Fruit fly (Drosophila melanogaster) whole organism, embryonic: ENCODE data around the gene rasp.

ENCODE experiments used
- Abd-B ChIP-seq: fragments of 200-800 bp; sonication (Bioruptor generic); optimal IDR thresholded peaks from 2 replicates; lab custom pipeline; 2018; ENCODE audit warnings: missing biosample characterization, mild to moderate bottlenecking, missing genetic modification characterization, moderate library complexity
- BEAF-32 ChIP-seq: fragments of 200-800 bp; sonication (Bioruptor generic); optimal IDR thresholded peaks from 3 replicates; lab custom pipeline; 2017; ENCODE audit warnings: missing biosample characterization, missing genetic modification characterization, mild to moderate bottlenecking, moderate library complexity, missing genetic modification reagents
- Blimp-1 ChIP-seq: fragments of 200-800 bp; sonication (Bioruptor generic); optimal IDR thresholded peaks from 3 replicates; lab custom pipeline; 2018; ENCODE audit warnings: missing biosample characterization, missing genetic modification characterization, mild to moderate bottlenecking, moderate library complexity, missing genetic modification reagents
- CG10147 ChIP-seq: fragments of 200-800 bp; sonication (Bioruptor generic); optimal IDR thresholded peaks from 2 replicates; lab custom pipeline; 2019; ENCODE audit warnings: missing biosample characterization, mild to moderate bottlenecking, missing genetic modification characterization, moderate library complexity
- CG10431 ChIP-seq: fragments of 200-800 bp; sonication (Bioruptor generic); optimal IDR thresholded peaks from 3 replicates; lab custom pipeline; 2018; ENCODE audit warnings: missing biosample characterization, mild to moderate bottlenecking, missing genetic modification characterization
- CG11696 ChIP-seq: fragments of 200-800 bp; sonication (Bioruptor generic); IDR thresholded peaks from 2 replicates; pipeline ENCODE4 v1.3.6; 2022; ENCODE audit warnings: missing biosample characterization, missing genetic modification characterization
- CG13894 ChIP-seq: fragments of 200-800 bp; sonication (Bioruptor generic); optimal IDR thresholded peaks from 3 replicates; lab custom pipeline; 2018; ENCODE audit warnings: missing biosample characterization, mild to moderate bottlenecking, missing genetic modification characterization, moderate library complexity
- CG15601 ChIP-seq: fragments of 200-800 bp; sonication (Bioruptor generic); optimal IDR thresholded peaks from 3 replicates; lab custom pipeline; 2019; ENCODE audit warnings: missing biosample characterization, mild to moderate bottlenecking, missing genetic modification characterization, moderate library complexity
- CG17612 ChIP-seq: fragments of 200-800 bp; sonication (Bioruptor generic); IDR thresholded peaks from 2 replicates; pipeline ENCODE4 v1.3.6; 2022; ENCODE audit warnings: missing biosample characterization, missing genetic modification characterization
- CG18262 ChIP-seq: fragments of 200-800 bp; optimal IDR thresholded peaks from 3 replicates; lab custom pipeline; 2019; ENCODE audit warnings: missing biosample characterization, mild to moderate bottlenecking, missing genetic modification characterization, moderate library complexity
- CG18619 ChIP-seq: fragments of 200-800 bp; sonication (Bioruptor generic); optimal IDR thresholded peaks from 3 replicates; lab custom pipeline; 2017; ENCODE audit warnings: missing biosample characterization, mild to moderate bottlenecking, missing genetic modification characterization
- CG2120 ChIP-seq: fragments of 200-800 bp; sonication (Bioruptor generic); optimal IDR thresholded peaks from 3 replicates; lab custom pipeline; 2016; ENCODE audit warnings: missing biosample characterization, missing genetic modification characterization
- CG3163 ChIP-seq: fragments of 200-800 bp; sonication (Bioruptor generic); optimal IDR thresholded peaks from 3 replicates; lab custom pipeline; 2016; ENCODE audit warnings: missing biosample characterization, missing genetic modification characterization
- CG3726 ChIP-seq: fragments of 200-800 bp; sonication (Bioruptor generic); IDR thresholded peaks from 3 replicates; pipeline ENCODE4, ENCODE4 v1.3.6; 2022; ENCODE audit warnings: missing biosample characterization, missing genetic modification characterization
- CG42726 ChIP-seq: fragments of 200-800 bp; sonication (Bioruptor generic); IDR thresholded peaks from 2 replicates; pipeline ENCODE4 v1.3.6; 2022; ENCODE audit warnings: missing biosample characterization, missing genetic modification characterization; ENCODE audit not compliant: partially characterized antibody
- CG4282 ChIP-seq: fragments of 200-800 bp; sonication (Bioruptor generic); optimal IDR thresholded peaks from 2 replicates; lab custom pipeline; 2016; ENCODE audit warnings: missing biosample characterization, missing genetic modification characterization
- CG6765 ChIP-seq: fragments of 200-800 bp; sonication (Bioruptor generic); optimal IDR thresholded peaks from 3 replicates; lab custom pipeline; 2017; ENCODE audit warnings: missing biosample characterization, mild to moderate bottlenecking, missing genetic modification characterization
- CG6813 ChIP-seq: fragments of 200-800 bp; sonication (Bioruptor generic); optimal IDR thresholded peaks from 2 replicates; lab custom pipeline; 2017; ENCODE audit warnings: missing biosample characterization, missing genetic modification characterization, mild to moderate bottlenecking, moderate library complexity, missing genetic modification reagents
- CG7372 ChIP-seq: fragments of 200-800 bp; sonication (Bioruptor generic); IDR thresholded peaks from 2 replicates; pipeline ENCODE4 v1.3.6; 2022; ENCODE audit warnings: missing biosample characterization, missing genetic modification characterization
- CG8924 ChIP-seq: fragments of 200-800 bp; optimal IDR thresholded peaks from 3 replicates; lab custom pipeline; 2019; ENCODE audit warnings: missing biosample characterization, mild to moderate bottlenecking, missing genetic modification characterization, moderate library complexity
- CG8944 ChIP-seq: fragments of 200-800 bp; sonication (Bioruptor generic); optimal IDR thresholded peaks from 3 replicates; lab custom pipeline; 2016; ENCODE audit warnings: missing biosample characterization, missing genetic modification characterization
- Camta ChIP-seq: fragments of 200-800 bp; sonication (Bioruptor generic); optimal IDR thresholded peaks from 2 replicates; lab custom pipeline; 2016; ENCODE audit warnings: missing biosample characterization, missing genetic modification characterization
- D19B ChIP-seq: fragments of 200-800 bp; sonication (Bioruptor generic); optimal IDR thresholded peaks from 2 replicates; lab custom pipeline; 2017; ENCODE audit warnings: missing biosample characterization, mild to moderate bottlenecking, missing genetic modification characterization
- Dbx ChIP-seq: fragments of 200-800 bp; sonication (Bioruptor generic); IDR thresholded peaks from 3 replicates; pipeline ENCODE4 v1.3.6; 2022; ENCODE audit warnings: missing biosample characterization, missing genetic modification characterization
- Doc2 ChIP-seq: fragments of 200-800 bp; sonication (Bioruptor generic); IDR thresholded peaks from 2 replicates; pipeline ENCODE4 v1.3.6; 2022; ENCODE audit warnings: missing biosample characterization, missing genetic modification characterization
- E2f2 ChIP-seq: fragments of 200-800 bp; sonication (Bioruptor generic); IDR thresholded peaks from 2 replicates; pipeline ENCODE4 v1.3.6; 2022; ENCODE audit warnings: missing biosample characterization, missing genetic modification characterization
- Mes4 ChIP-seq: fragments of 200-800 bp; sonication (Bioruptor generic); optimal IDR thresholded peaks from 2 replicates; lab custom pipeline; 2016; ENCODE audit warnings: missing biosample characterization, missing genetic modification characterization
- Nf-YB ChIP-seq: fragments of 200-800 bp; sonication (Bioruptor generic); optimal IDR thresholded peaks from 3 replicates; lab custom pipeline; 2019; ENCODE audit warnings: missing biosample characterization, mild to moderate bottlenecking, missing genetic modification characterization, moderate library complexity
- Rx ChIP-seq: fragments of 200-800 bp; sonication (Bioruptor generic); IDR thresholded peaks from 2 replicates; pipeline ENCODE4 v1.3.6; 2022; ENCODE audit warnings: missing biosample characterization, missing genetic modification characterization
- Sin3A ChIP-seq: fragments of >200 bp; optimal IDR thresholded peaks from 2 replicates; lab custom pipeline; 2018
- Spps ChIP-seq: fragments of 200-800 bp; sonication (Bioruptor generic); optimal IDR thresholded peaks from 2 replicates; lab custom pipeline; 2018; ENCODE audit warnings: missing biosample characterization, mild to moderate bottlenecking, missing genetic modification characterization
- Ssrp ChIP-seq: fragments of 200-800 bp; sonication (Bioruptor generic); optimal IDR thresholded peaks from 2 replicates; lab custom pipeline; 2018; ENCODE audit warnings: missing biosample characterization, mild to moderate bottlenecking, missing genetic modification characterization, moderate library complexity
- amos ChIP-seq: fragments of 200-800 bp; sonication (Bioruptor generic); IDR thresholded peaks from 2 replicates; pipeline ENCODE4 v1.3.6; 2022; ENCODE audit warnings: missing biosample characterization, missing genetic modification characterization; ENCODE audit not compliant: partially characterized antibody
- cas ChIP-seq: fragments of 200-800 bp; sonication (Bioruptor generic); IDR thresholded peaks from 2 replicates; pipeline ENCODE4 v1.3.6; 2022; ENCODE audit warnings: missing biosample characterization, missing genetic modification characterization
- cato ChIP-seq: fragments of 200-800 bp; sonication (Bioruptor generic); optimal IDR thresholded peaks from 2 replicates; lab custom pipeline; 2016; ENCODE audit warnings: missing biosample characterization, missing genetic modification characterization, borderline replicate concordance
- caup ChIP-seq: fragments of 200-800 bp; sonication (Bioruptor generic); optimal IDR thresholded peaks from 3 replicates; lab custom pipeline; 2017; ENCODE audit warnings: missing biosample characterization, mild to moderate bottlenecking, missing genetic modification characterization, moderate library complexity; ENCODE audit not compliant: severe bottlenecking
- chif ChIP-seq, 2 experiments: fragments of 200-800 bp; sonication (Bioruptor generic); optimal IDR thresholded peaks; 3 replicates each; lab custom pipeline; 2016; ENCODE audit warnings: missing biosample characterization in 2 of 2, missing genetic modification characterization in 2 of 2
- danr ChIP-seq: fragments of 200-800 bp; sonication (Bioruptor generic); IDR thresholded peaks from 2 replicates; pipeline ENCODE4 v1.3.6; 2022; ENCODE audit warnings: missing biosample characterization, missing genetic modification characterization
- disco-r ChIP-seq: fragments of 200-800 bp; sonication (Bioruptor generic); optimal IDR thresholded peaks from 2 replicates; lab custom pipeline; 2016; ENCODE audit warnings: missing biosample characterization, missing genetic modification characterization
- fd102C ChIP-seq: fragments of 200-800 bp; sonication (Bioruptor generic); optimal IDR thresholded peaks from 2 replicates; lab custom pipeline; 2018; ENCODE audit warnings: missing biosample characterization, mild to moderate bottlenecking, missing genetic modification characterization, moderate library complexity
- fd64A ChIP-seq: fragments of 200-800 bp; sonication (Bioruptor generic); optimal IDR thresholded peaks from 3 replicates; lab custom pipeline; 2018; ENCODE audit warnings: missing biosample characterization, mild to moderate bottlenecking, missing genetic modification characterization
- grn ChIP-seq: fragments of 200-800 bp; sonication (Bioruptor generic); optimal IDR thresholded peaks from 3 replicates; lab custom pipeline; 2017; ENCODE audit warnings: missing biosample characterization, missing genetic modification characterization
- kah ChIP-seq: fragments of 200-800 bp; sonication (Bioruptor generic); optimal IDR thresholded peaks from 2 replicates; lab custom pipeline; 2018; ENCODE audit warnings: missing biosample characterization, mild to moderate bottlenecking, missing genetic modification characterization
- maf-S ChIP-seq: fragments of 200-800 bp; sonication (Bioruptor generic); optimal IDR thresholded peaks from 2 replicates; lab custom pipeline; 2016; ENCODE audit warnings: missing biosample characterization, missing genetic modification characterization
- pb ChIP-seq: fragments of 200-800 bp; sonication (Bioruptor generic); optimal IDR thresholded peaks from 3 replicates; lab custom pipeline; 2016; ENCODE audit warnings: missing biosample characterization, missing genetic modification characterization
- seq ChIP-seq: fragments of 200-800 bp; sonication (Bioruptor generic); IDR thresholded peaks from 2 replicates; pipeline ENCODE4 v1.3.6; 2022; ENCODE audit warnings: missing biosample characterization, missing genetic modification characterization
- shn ChIP-seq: fragments of 200-800 bp; sonication (Bioruptor generic); optimal IDR thresholded peaks from 3 replicates; lab custom pipeline; 2016; ENCODE audit warnings: missing biosample characterization, missing genetic modification characterization
- stc ChIP-seq: fragments of 200-800 bp; sonication (Bioruptor generic); IDR thresholded peaks from 2 replicates; pipeline ENCODE4 v1.3.6; 2022; ENCODE audit warnings: missing biosample characterization, missing genetic modification characterization
- sug ChIP-seq: fragments of 200-800 bp; optimal IDR thresholded peaks from 2 replicates; lab custom pipeline; 2019; ENCODE audit warnings: missing biosample characterization, mild to moderate bottlenecking, missing genetic modification characterization, moderate library complexity
- wek ChIP-seq: fragments of 200-800 bp; sonication (Bioruptor generic); optimal IDR thresholded peaks from 3 replicates; lab custom pipeline; 2018; ENCODE audit warnings: missing biosample characterization, mild to moderate bottlenecking, missing genetic modification characterization, moderate library complexity
- zfh1 ChIP-seq: fragments of 200-800 bp; sonication (Bioruptor generic); IDR thresholded peaks from 3 replicates; pipeline ENCODE4 v1.3.6; 2022; ENCODE audit warnings: missing biosample characterization, missing genetic modification characterization

Gene rasp

DNA sequence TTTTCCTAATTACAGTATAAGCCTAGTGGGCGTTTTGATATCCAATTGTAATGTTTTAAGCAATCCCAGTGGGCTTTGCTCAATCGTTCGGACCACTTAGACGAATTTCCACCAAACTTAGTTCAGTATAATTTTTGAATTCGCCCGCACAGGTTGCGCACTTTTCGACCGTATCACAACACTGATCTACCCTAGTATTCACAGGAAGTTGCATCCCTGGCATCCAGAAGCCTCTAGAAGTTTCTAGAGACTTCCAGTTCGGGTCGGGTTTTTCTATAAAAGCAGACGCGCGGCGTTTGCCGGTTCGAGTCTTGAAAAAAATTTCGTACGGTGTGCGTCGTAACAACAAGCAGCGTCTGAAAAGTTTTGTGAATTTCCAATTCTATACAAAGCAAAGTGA lies 30.9 kb downstream of the rasp start, which contains the start of gene Hsp83 (continued):
- peak; percentile 96 for TF ChIP-seq pb (GFP tag; lab: Kevin White, UChicago)
- peak; percentile 80 for TF ChIP-seq Spps (tag; lab: Kevin White, UChicago)
- TF ChIP-seq chif (GFP tag; optimal IDR thresholded peaks at IDR 0.05; lab: Kevin White, UChicago): peak; percentile 81 to 91
- peak; percentile 86 for TF ChIP-seq CG2120 (GFP tag; lab: Kevin White, UChicago)
- peak; percentile 99 for TF ChIP-seq fd64A
- TF ChIP-seq shn (GFP tag; lab: Kevin White, UChicago): peak; percentile 95
- peak; percentile 97 for TF ChIP-seq Mes4 (GFP tag; lab: Kevin White, UChicago)
- peak; percentile 81; the same call in 1 of the 2 replicates for TF ChIP-seq cas
- TF ChIP-seq CG8924 (tag; lab: Kevin White, UChicago): peak; percentile 81
- peak; percentile 97 for TF ChIP-seq E2f2 (GFP tag; lab: Robert Waterston, UW)
- peak; percentile 79 for TF ChIP-seq Blimp-1
- TF ChIP-seq Rx (GFP tag; lab: Robert Waterston, UW): peak; percentile 91
- TF ChIP-seq CG3163: peak; percentile 87
- TF ChIP-seq Dbx (GFP tag; lab: Robert Waterston, UW): peak; percentile 95
- TF ChIP-seq caup (GFP tag; lab: Kevin White, UChicago): peak; percentile 100
- TF ChIP-seq Sin3A (lab: Kevin White, UChicago): no peak
- TF ChIP-seq D19B (GFP tag; lab: Kevin White, UChicago): peak; percentile 87
- peak; percentile 99 for TF ChIP-seq CG10431 (GFP tag; lab: Kevin White, UChicago)
- TF ChIP-seq Nf-YB (GFP tag; lab: Kevin White, UChicago): peak; percentile 81
- peak; percentile 96 for TF ChIP-seq stc
- TF ChIP-seq CG42726: peak; percentile 38; the same call in 1 of the 2 replicates
- peak; percentile 83 for TF ChIP-seq CG18262 (tag; lab: Kevin White, UChicago)
- TF ChIP-seq amos (GFP tag; lab: Robert Waterston, UW): peak; percentile 3; the same call in 1 of the 2 replicates
- TF ChIP-seq CG3726 (GFP tag; lab: Robert Waterston, UW): peak; percentile 90
- no peak for TF ChIP-seq BEAF-32
- TF ChIP-seq CG6765 (GFP tag; lab: Kevin White, UChicago): peak; percentile 100
- TF ChIP-seq CG15601 (tag; lab: Kevin White, UChicago): peak; percentile 93
- TF ChIP-seq CG7372 (GFP tag; lab: Robert Waterston, UW): peak; percentile 85
- peak; percentile 97 for TF ChIP-seq kah
- TF ChIP-seq seq: peak; percentile 92
- TF ChIP-seq danr: peak; percentile 63
- TF ChIP-seq CG17612: peak; percentile 85
- peak; percentile 69 for TF ChIP-seq CG8944 (GFP tag; lab: Kevin White, UChicago)
- TF ChIP-seq grn: peak; percentile 81
- peak; percentile 79 for TF ChIP-seq CG11696 (GFP tag; lab: Robert Waterston, UW)
- TF ChIP-seq CG6813 (GFP tag; lab: Kevin White, UChicago): peak; percentile 100
- peak; percentile 97 for TF ChIP-seq CG13894 (tag; lab: Kevin White, UChicago)
- TF ChIP-seq maf-S (GFP tag; lab: Kevin White, UChicago): peak; percentile 89
- TF ChIP-seq CG18619 (GFP tag; lab: Kevin White, UChicago): peak; percentile 98
- peak; percentile 97 for TF ChIP-seq zfh1 (GFP tag; lab: Robert Waterston, UW)
- 0 out of 2 replicates have a peak, but pooled peaks have one; percentile 33 for TF ChIP-seq Doc2 (GFP tag; lab: Robert Waterston, UW)
- peak; percentile 58 for TF ChIP-seq Ssrp
- TF ChIP-seq sug: peak; percentile 92
- peak; percentile 66 for TF ChIP-seq cato (GFP tag; lab: Kevin White, UChicago)
- peak; percentile 91 for TF ChIP-seq disco-r (GFP tag; lab: Kevin White, UChicago)
- peak; percentile 97 for TF ChIP-seq wek (GFP tag; lab: Kevin White, UChicago)
- peak; percentile 86 for TF ChIP-seq fd102C (GFP tag; lab: Kevin White, UChicago)
- no peak for TF ChIP-seq Abd-B (GFP tag; lab: Kevin White, UChicago)
- TF ChIP-seq CG4282: peak; percentile 85
- TF ChIP-seq CG10147 (GFP tag; lab: Kevin White, UChicago): peak; percentile 88
- TF ChIP-seq Camta (GFP tag; lab: Kevin White, UChicago): peak; percentile 92
